Worm (Caenorhabditis elegans) whole organism, midembryonic: ENCODE results near the gene srv-2.

ENCODE experiments used
- cog-1 ChIP-seq: sonication (generic microtip); optimal IDR thresholded peaks from 2 replicates; lab custom pipeline; 2016; ENCODE audit warnings: missing genetic modification characterization, missing compliant biosample characterization
- med-1 ChIP-seq: sonication (generic microtip); optimal IDR thresholded peaks from 2 replicates; lab custom pipeline; 2017; ENCODE audit warnings: missing genetic modification characterization, mild to moderate bottlenecking, missing compliant biosample characterization, antibody characterized with exemption, missing genetic modification reagents; ENCODE audit not compliant: insufficient read depth
- ref-1 ChIP-seq: fragments of 200-800 bp; sonication (Bioruptor generic); conservative IDR thresholded peaks from 2 replicates; pipeline ENCODE4 v1.3.6; 2022; ENCODE audit warnings: missing genetic modification reagents, missing genetic modification characterization, missing compliant biosample characterization
- ztf-29 ChIP-seq: fragments of 200-800 bp; sonication (Bioruptor generic); IDR thresholded peaks from 2 replicates; pipeline ENCODE4 v1.3.6; 2022; ENCODE audit warnings: missing genetic modification reagents, missing genetic modification characterization, missing compliant biosample characterization

DNA sequence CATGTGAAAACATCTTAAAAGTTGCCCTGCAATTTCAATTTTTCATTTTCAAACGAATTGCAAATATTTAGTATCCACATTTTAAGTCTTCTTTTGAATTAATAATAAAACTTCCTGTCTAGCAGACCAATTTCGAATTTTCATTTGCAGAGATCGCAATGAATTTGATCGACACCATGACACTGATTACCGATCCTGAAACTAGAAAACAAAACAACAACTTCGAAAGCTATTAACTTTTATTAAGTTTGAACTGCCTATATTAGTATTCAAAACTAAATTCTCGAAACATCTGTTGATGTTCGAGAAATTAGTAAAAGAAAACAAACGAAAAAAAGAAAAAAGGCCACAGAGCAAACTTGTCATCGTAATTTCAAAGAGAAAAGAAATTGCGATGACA lies 27.9 kb downstream of the srv-2 start:
- TF ChIP-seq ref-1 (no peak), ztf-29 (GFP tag; lab: Robert Waterston, UW) (no peak), med-1 (GFP tag; lab: Kevin White, UChicago) (no peak), cog-1 (tag; lab: Kevin White, UChicago) (no peak)
